Worm (Caenorhabditis elegans): ENCODE data around the gene F45D3.3.

DNA sequence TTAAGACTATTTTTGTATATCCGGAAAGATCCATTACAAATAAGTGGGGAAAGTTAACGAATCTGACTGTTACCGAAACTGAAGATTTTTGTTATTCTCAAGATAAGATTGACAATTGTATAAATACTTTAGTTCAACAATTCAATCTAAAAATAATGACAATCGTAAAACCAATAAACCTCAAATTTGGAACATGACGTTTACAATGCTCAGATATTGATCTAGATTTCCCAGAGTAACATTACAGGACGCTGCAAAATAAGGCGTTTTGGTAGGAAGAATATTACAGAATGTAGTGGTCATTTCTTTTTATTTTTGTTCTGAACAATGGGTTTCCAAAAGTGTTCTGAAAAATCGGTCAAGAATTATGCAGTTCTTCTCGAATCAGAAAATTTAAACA is 23.4 kb downstream of the F45D3.3 start, which contains the start of gene F45D3.1:
- no peak for TF ChIP-seq athp-1 (tag; optimal IDR thresholded peaks at IDR 0.05)
- TF ChIP-seq dpl-1 (GFP tag; optimal IDR thresholded peaks at IDR 0.05): no peak
- TF ChIP-seq D2030.7 (GFP tag; IDR thresholded peaks at IDR 0.05): no peak
- no peak for TF ChIP-seq B0019.2 (GFP tag; conservative IDR thresholded peaks at IDR 0.05)
- TF ChIP-seq snpc-4 (GFP tag; optimal IDR thresholded peaks at IDR 0.05): no peak
- TF ChIP-seq snpc-4 (tag; optimal IDR thresholded peaks at IDR 0.05): no peak
- no peak for TF ChIP-seq rec-8 (tag; optimal IDR thresholded peaks at IDR 0.05)
- TF ChIP-seq unc-62 (GFP tag; optimal IDR thresholded peaks at IDR 0.05): no peak

Data from whole organism, young adult.